Worm (Caenorhabditis elegans) whole organism, mixed stage, embryonic: Measurements from ENCODE around the gene icl-1.

ENCODE experiments used
- ces-1 ChIP-seq: fragments of 150-350 bp; optimal IDR thresholded peaks from 2 replicates; lab custom pipeline; 2014; ENCODE audit warnings: missing biosample characterization, missing genetic modification reagents, missing genetic modification characterization
- nhr-237 ChIP-seq: fragments of 150-350 bp; optimal IDR thresholded peaks from 2 replicates; lab custom pipeline; 2014; ENCODE audit warnings: missing biosample characterization, missing genetic modification characterization
- snpc-4 ChIP-seq: fragments of 150-350 bp; optimal IDR thresholded peaks from 2 replicates; lab custom pipeline; 2014; ENCODE audit warnings: missing biosample characterization, missing genetic modification characterization
- unc-62 ChIP-seq: fragments of 150-350 bp; optimal IDR thresholded peaks from 2 replicates; lab custom pipeline; 2014; ENCODE audit warnings: missing biosample characterization, missing genetic modification reagents, missing genetic modification characterization

DNA sequence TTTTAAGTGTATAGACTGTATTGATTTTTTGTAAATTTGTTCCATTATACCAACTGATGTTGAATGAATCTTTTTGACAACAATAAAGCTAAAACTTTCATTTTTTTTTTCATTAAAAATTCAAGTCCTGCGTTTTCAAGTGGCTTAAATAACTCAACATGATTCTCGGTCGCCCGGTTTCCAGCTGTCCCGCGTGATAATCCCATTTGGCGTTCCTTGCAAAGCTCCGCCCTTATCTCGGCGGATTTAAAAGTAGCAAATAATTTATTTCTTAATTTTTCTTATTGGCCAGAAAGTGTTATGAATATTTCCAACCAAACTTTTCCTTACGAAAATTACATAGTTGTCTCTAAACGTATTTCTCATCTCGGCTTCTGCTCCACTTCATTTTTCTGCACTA, 28.4 kb upstream of the icl-1 start, which contains the start of gene str-20:
- TF ChIP-seq unc-62 (GFP tag; lab: Kevin White, UChicago) (no peak), nhr-237 (no peak), snpc-4 (tag; lab: Kevin White, UChicago) (no peak), ces-1 (no peak)
